Fruit fly (Drosophila melanogaster) whole organism, prepupa: ENCODE measurements around the gene gammaTub37C.

Experiments used
- Blimp-1 ChIP-seq: fragments of 200-800 bp; sonication (Bioruptor generic); optimal IDR thresholded peaks from 3 replicates; lab custom pipeline; 2017; ENCODE audit warnings: missing biosample characterization, missing genetic modification characterization, mild to moderate bottlenecking, moderate library complexity, missing genetic modification reagents
- CG10631 ChIP-seq: fragments of 200-800 bp; sonication (Bioruptor generic); optimal IDR thresholded peaks from 2 replicates; lab custom pipeline; 2016; ENCODE audit warnings: missing biosample characterization, missing genetic modification characterization
- Gug ChIP-seq: fragments of 200-800 bp; sonication (Bioruptor generic); IDR thresholded peaks from 2 replicates; pipeline ENCODE4 v1.3.6; 2022; ENCODE audit warnings: missing biosample characterization, missing genetic modification characterization
- Hr4 ChIP-seq: fragments of 200-800 bp; sonication (Bioruptor generic); optimal IDR thresholded peaks from 3 replicates; lab custom pipeline; 2016; ENCODE audit warnings: missing biosample characterization, missing genetic modification characterization
- Lpt ChIP-seq: fragments of 200-800 bp; sonication (Bioruptor generic); optimal IDR thresholded peaks from 3 replicates; lab custom pipeline; 2016; ENCODE audit warnings: missing biosample characterization, missing genetic modification characterization
- OdsH ChIP-seq: fragments of 200-800 bp; sonication (Bioruptor generic); optimal IDR thresholded peaks from 3 replicates; lab custom pipeline; 2016; ENCODE audit warnings: missing biosample characterization, missing genetic modification characterization
- fkh ChIP-seq: fragments of 200-800 bp; sonication (Bioruptor generic); optimal IDR thresholded peaks from 3 replicates; lab custom pipeline; 2017; ENCODE audit warnings: missing biosample characterization, mild to moderate bottlenecking, missing genetic modification characterization, moderate library complexity
- topi ChIP-seq: fragments of 200-800 bp; sonication (Bioruptor generic); optimal IDR thresholded peaks from 3 replicates; lab custom pipeline; 2016; ENCODE audit warnings: missing biosample characterization, missing genetic modification characterization
- vri ChIP-seq: fragments of 200-800 bp; sonication (Bioruptor generic); optimal IDR thresholded peaks from 3 replicates; lab custom pipeline; 2016; ENCODE audit warnings: missing biosample characterization, mild to moderate bottlenecking, missing genetic modification characterization

dm6 chr2L:19146645-19147044 lies 38.9 kb downstream of the gammaTub37C start:
- TF ChIP-seq Blimp-1 (GFP tag; lab: Kevin White, UChicago): no peak
- TF ChIP-seq OdsH (GFP tag; lab: Kevin White, UChicago): no peak
- no peak for TF ChIP-seq CG10631 (GFP tag; lab: Kevin White, UChicago)
- TF ChIP-seq Hr4 (GFP tag; lab: Kevin White, UChicago): no peak
- TF ChIP-seq topi (GFP tag; lab: Kevin White, UChicago): no peak
- no peak for TF ChIP-seq vri (GFP tag; lab: Kevin White, UChicago)
- no peak for TF ChIP-seq fkh (GFP tag; lab: Kevin White, UChicago)
- no peak for TF ChIP-seq Gug (GFP tag; lab: Robert Waterston, UW)
- no peak for TF ChIP-seq Lpt
